Fruit fly (Drosophila melanogaster) S2 (cell line): ENCODE data around the gene Reph.

Source experiments
- CG8478 ChIP-seq: fragments of >200 bp; optimal IDR thresholded peaks from 2 replicates; lab custom pipeline; 2018
- CTCF ChIP-seq, 2 experiments: fragments of >200 bp; optimal IDR thresholded peaks; 2 replicates each; lab custom pipeline; 2018

DNA sequence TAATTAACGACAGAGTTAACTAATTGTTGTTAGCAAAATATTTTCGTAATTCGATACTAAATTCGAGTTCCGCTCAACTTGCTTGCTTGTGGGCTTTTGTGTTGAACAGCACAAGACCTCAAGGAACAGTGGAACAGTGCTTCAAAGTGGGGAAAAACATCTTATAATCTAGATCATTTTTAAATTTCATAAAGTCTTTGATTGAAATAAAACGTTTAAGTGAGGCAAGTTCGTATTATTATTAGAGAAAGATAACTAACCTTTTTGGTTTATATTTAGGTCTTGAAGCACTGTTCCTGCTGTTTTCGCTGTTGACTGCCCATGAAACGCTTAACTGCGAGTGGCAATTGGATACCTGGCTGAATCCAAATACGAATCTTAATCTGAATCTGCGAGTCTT lies 40.8 kb downstream of the Reph start:
- TF ChIP-seq CG8478 (lab: Kevin White, UChicago): no peak
- TF ChIP-seq CTCF (optimal IDR thresholded peaks at IDR 0.05; lab: Kevin White, UChicago): no peak
